Fruit fly (Drosophila melanogaster): ENCODE data around the gene CG12253.

DNA sequence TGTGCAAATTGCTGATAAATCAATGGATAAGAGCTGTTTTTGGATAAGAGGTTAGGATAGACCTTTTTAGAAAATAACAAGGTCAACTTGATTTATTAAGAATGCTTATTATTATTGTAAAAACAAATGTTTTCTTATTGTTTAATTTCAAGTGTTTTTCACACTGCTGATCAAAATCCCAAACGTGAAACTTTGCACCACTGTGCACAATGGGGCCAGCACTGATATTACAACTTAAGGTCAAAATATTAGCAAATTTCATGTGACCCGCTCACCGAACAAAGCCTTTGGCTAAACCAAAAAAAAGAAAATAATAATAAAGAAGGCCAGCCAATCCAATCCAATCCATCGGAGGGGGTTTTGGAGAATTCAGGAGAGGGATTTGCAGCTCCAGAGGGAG is 35.2 kb downstream of the CG12253 start:
- no peak for TF ChIP-seq CG32264 (GFP tag; optimal IDR thresholded peaks at IDR 0.05)
- no peak for TF ChIP-seq br (GFP tag; optimal IDR thresholded peaks at IDR 0.05)
- TF ChIP-seq dsf (GFP tag; optimal IDR thresholded peaks at IDR 0.05; ENCODE audit: borderline replicate concordance) = no peak
- no peak for TF ChIP-seq Myc (optimal IDR thresholded peaks at IDR 0.05)
- no peak for TF ChIP-seq sv (GFP tag; optimal IDR thresholded peaks at IDR 0.05)
- no peak for TF ChIP-seq Mio (GFP tag; optimal IDR thresholded peaks at IDR 0.05)
- peak; percentile 9 for TF ChIP-seq h (GFP tag; optimal IDR thresholded peaks at IDR 0.05)
- TF ChIP-seq pan (optimal IDR thresholded peaks at IDR 0.05) = no peak
- no peak for TF ChIP-seq Hnf4 (GFP tag; optimal IDR thresholded peaks at IDR 0.05)
